Worm (Caenorhabditis elegans) whole organism, L4/young adult: ENCODE measurements around the gene F41G4.13.

ENCODE experiments used
- W03F9.2 ChIP-seq: fragments of 150-350 bp; optimal IDR thresholded peaks from 2 replicates; lab custom pipeline; 2014; ENCODE audit warnings: missing biosample characterization, missing genetic modification characterization
- dao-5 ChIP-seq: sonication (generic microtip); optimal IDR thresholded peaks from 2 replicates; lab custom pipeline; 2016; ENCODE audit warnings: missing genotype, missing genetic modification characterization, moderate library complexity, missing compliant biosample characterization
- him-1 ChIP-seq: sonication (generic microtip); optimal IDR thresholded peaks from 2 replicates; lab custom pipeline; 2016; ENCODE audit warnings: missing genotype, missing genetic modification reagents, missing genetic modification characterization, missing compliant biosample characterization

DNA sequence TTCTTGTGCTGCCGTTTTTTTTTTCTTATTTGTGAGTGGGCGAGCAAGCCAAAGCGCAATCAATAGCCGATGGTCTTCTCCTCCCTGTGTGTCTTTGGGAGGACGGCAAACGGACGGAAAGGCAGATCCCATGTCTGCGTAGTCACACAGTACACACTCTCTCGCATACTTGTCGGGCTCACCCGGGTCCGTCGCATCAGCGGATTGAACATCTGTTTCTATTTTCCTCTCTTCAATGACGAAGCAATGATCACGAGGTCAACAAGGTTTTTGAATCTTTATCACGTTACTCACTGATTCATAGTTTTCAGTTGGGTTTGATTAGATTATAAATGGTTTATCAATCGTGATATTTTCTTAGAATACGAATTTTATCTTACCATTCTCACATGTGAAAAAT, 19.1 kb downstream of the F41G4.13 start:
- no peak for TF ChIP-seq him-1
- TF ChIP-seq W03F9.2 = no peak
- no peak for TF ChIP-seq dao-5 (tag; lab: Kevin White, UChicago)
